Fruit fly (Drosophila melanogaster) whole organism, embryonic: Measurements from ENCODE around the gene Rpn12.

ENCODE experiments used
- CG1024 ChIP-seq: fragments of 200-800 bp; sonication (Bioruptor generic); IDR thresholded peaks from 2 replicates; pipeline ENCODE4 v1.3.6; 2022; ENCODE audit warnings: missing biosample characterization, missing genetic modification characterization
- CG10565 ChIP-seq: fragments of 200-800 bp; sonication (Bioruptor generic); optimal IDR thresholded peaks from 3 replicates; lab custom pipeline; 2016; ENCODE audit warnings: missing biosample characterization, mild to moderate bottlenecking, missing genetic modification characterization
- CG13624 ChIP-seq: fragments of 200-800 bp; sonication (Bioruptor generic); optimal IDR thresholded peaks from 2 replicates; lab custom pipeline; 2016; ENCODE audit warnings: missing biosample characterization, missing genetic modification characterization
- CG14965 ChIP-seq: fragments of 200-800 bp; sonication (Bioruptor generic); optimal IDR thresholded peaks from 2 replicates; lab custom pipeline; 2016; ENCODE audit warnings: missing biosample characterization, missing genetic modification characterization, borderline replicate concordance
- CG15073 ChIP-seq: fragments of 200-800 bp; sonication (Bioruptor generic); optimal IDR thresholded peaks from 2 replicates; lab custom pipeline; 2016; ENCODE audit warnings: missing biosample characterization, missing genetic modification characterization
- CG1603 ChIP-seq: fragments of 200-800 bp; sonication (Bioruptor generic); optimal IDR thresholded peaks from 2 replicates; lab custom pipeline; 2019; ENCODE audit warnings: missing biosample characterization, mild to moderate bottlenecking, missing genetic modification characterization, moderate library complexity
- CG17186 ChIP-seq: fragments of 200-800 bp; sonication (Bioruptor generic); optimal IDR thresholded peaks from 3 replicates; lab custom pipeline; 2017; ENCODE audit warnings: missing biosample characterization, missing genetic modification reagents, missing genetic modification characterization
- CG17359 ChIP-seq: fragments of 200-800 bp; sonication (Bioruptor generic); optimal IDR thresholded peaks from 3 replicates; lab custom pipeline; 2018; ENCODE audit warnings: missing biosample characterization, mild to moderate bottlenecking, missing genetic modification characterization, moderate library complexity
- CG2712 ChIP-seq: fragments of 200-800 bp; optimal IDR thresholded peaks from 3 replicates; lab custom pipeline; 2019; ENCODE audit warnings: missing biosample characterization, mild to moderate bottlenecking, missing genetic modification characterization, moderate library complexity
- CG3163 ChIP-seq: fragments of 200-800 bp; sonication (Bioruptor generic); optimal IDR thresholded peaks from 3 replicates; lab custom pipeline; 2016; ENCODE audit warnings: missing biosample characterization, missing genetic modification characterization
- CG33213 ChIP-seq: fragments of 200-800 bp; sonication (Bioruptor generic); optimal IDR thresholded peaks from 3 replicates; lab custom pipeline; 2016; ENCODE audit warnings: missing biosample characterization, missing genetic modification characterization
- CG33557 ChIP-seq: fragments of 200-800 bp; sonication (Bioruptor generic); optimal IDR thresholded peaks from 2 replicates; lab custom pipeline; 2019; ENCODE audit warnings: missing biosample characterization, mild to moderate bottlenecking, missing genetic modification characterization, moderate library complexity
- CG4282 ChIP-seq: fragments of 200-800 bp; sonication (Bioruptor generic); optimal IDR thresholded peaks from 2 replicates; lab custom pipeline; 2016; ENCODE audit warnings: missing biosample characterization, missing genetic modification characterization
- CG4328 ChIP-seq: fragments of 200-800 bp; sonication (Bioruptor generic); optimal IDR thresholded peaks from 3 replicates; lab custom pipeline; 2017; ENCODE audit warnings: missing biosample characterization, missing genetic modification reagents, missing genetic modification characterization
- CG7271 ChIP-seq: fragments of 200-800 bp; sonication (Bioruptor generic); optimal IDR thresholded peaks from 2 replicates; lab custom pipeline; 2018; ENCODE audit warnings: missing biosample characterization, mild to moderate bottlenecking, missing genetic modification characterization, moderate library complexity
- CG7839 ChIP-seq: fragments of 200-800 bp; sonication (Bioruptor generic); optimal IDR thresholded peaks from 3 replicates; lab custom pipeline; 2018; ENCODE audit warnings: missing biosample characterization, mild to moderate bottlenecking, missing genetic modification characterization, moderate library complexity
- CG9932 ChIP-seq: fragments of 200-800 bp; sonication (Bioruptor generic); IDR thresholded peaks from 2 replicates; pipeline ENCODE4 v1.3.6; 2022; ENCODE audit warnings: missing biosample characterization, missing genetic modification characterization
- CTCF ChIP-seq: fragments of 200-800 bp; sonication (Bioruptor generic); optimal IDR thresholded peaks from 2 replicates; lab custom pipeline; 2017; ENCODE audit warnings: missing biosample characterization, mild to moderate bottlenecking, missing genetic modification characterization, moderate library complexity
- Dip2 ChIP-seq: fragments of 200-800 bp; sonication (Bioruptor generic); IDR thresholded peaks from 2 replicates; pipeline ENCODE4 v1.3.6; 2022; ENCODE audit warnings: missing biosample characterization, missing genetic modification characterization
- Eip74EF ChIP-seq, 2 experiments: fragments of 200-800 bp in 1 of 2; fragments of >200 bp in 1 of 2; sonication (Bioruptor generic) in 1 of 2; optimal IDR thresholded peaks; 2 replicates each; lab custom pipeline; 2017 to 2019; ENCODE audit warnings: missing biosample characterization in 2 of 2, missing genetic modification characterization in 2 of 2, mild to moderate bottlenecking in 1 of 2, moderate library complexity in 1 of 2
- HLH54F ChIP-seq: fragments of 200-800 bp; sonication (Bioruptor generic); optimal IDR thresholded peaks from 3 replicates; lab custom pipeline; 2016; ENCODE audit warnings: missing biosample characterization, missing genetic modification characterization
- Hey ChIP-seq: fragments of 200-800 bp; sonication (Bioruptor generic); optimal IDR thresholded peaks from 3 replicates; lab custom pipeline; 2018; ENCODE audit warnings: missing biosample characterization, mild to moderate bottlenecking, missing genetic modification characterization
- Hr3 ChIP-seq: fragments of 200-800 bp; sonication (Bioruptor generic); optimal IDR thresholded peaks from 3 replicates; lab custom pipeline; 2016; ENCODE audit warnings: missing biosample characterization, missing genetic modification characterization
- NC2β ChIP-seq: fragments of 200-800 bp; sonication (Bioruptor generic); optimal IDR thresholded peaks from 2 replicates; lab custom pipeline; 2016; ENCODE audit warnings: missing biosample characterization, missing genetic modification characterization
- Oli ChIP-seq: fragments of 200-800 bp; sonication (Bioruptor generic); optimal IDR thresholded peaks from 2 replicates; lab custom pipeline; 2018; ENCODE audit warnings: missing biosample characterization, mild to moderate bottlenecking, missing genetic modification characterization, moderate library complexity
- Rfx ChIP-seq: fragments of 200-800 bp; sonication (Bioruptor generic); IDR thresholded peaks from 2 replicates; pipeline ENCODE4 v1.3.6; 2022; ENCODE audit warnings: missing biosample characterization, missing genetic modification characterization
- Rx ChIP-seq: fragments of 200-800 bp; sonication (Bioruptor generic); IDR thresholded peaks from 2 replicates; pipeline ENCODE4 v1.3.6; 2022; ENCODE audit warnings: missing biosample characterization, missing genetic modification characterization
- Stat92E ChIP-seq, 3 experiments: fragments of >200 bp in 2 of 3; fragments of 200-800 bp in 1 of 3; sonication (Bioruptor generic) in 1 of 3; optimal IDR thresholded peaks; 2 replicates each; lab custom pipeline; 2017 to 2019; ENCODE audit warnings: missing biosample characterization in 3 of 3, missing genetic modification characterization in 3 of 3, mild to moderate bottlenecking in 1 of 3, moderate library complexity in 1 of 3
- TFAM ChIP-seq: fragments of 200-800 bp; sonication (Bioruptor generic); optimal IDR thresholded peaks from 2 replicates; lab custom pipeline; 2017; ENCODE audit warnings: missing biosample characterization, missing genetic modification characterization, inconsistent platforms
- Xbp1 ChIP-seq: fragments of 200-800 bp; sonication (Bioruptor generic); optimal IDR thresholded peaks from 3 replicates; lab custom pipeline; 2016; ENCODE audit warnings: missing biosample characterization, mild to moderate bottlenecking, missing genetic modification characterization
- Xrp1 ChIP-seq: fragments of 200-800 bp; sonication (Bioruptor generic); IDR thresholded peaks from 2 replicates; pipeline ENCODE4 v1.3.6; 2022; ENCODE audit warnings: missing biosample characterization, missing genetic modification characterization
- abd-A ChIP-seq: fragments of 200-800 bp; sonication (Bioruptor generic); optimal IDR thresholded peaks from 3 replicates; lab custom pipeline; 2019; ENCODE audit warnings: missing biosample characterization, mild to moderate bottlenecking, missing genetic modification characterization, moderate library complexity
- ara ChIP-seq: fragments of 200-800 bp; sonication (Bioruptor generic); IDR thresholded peaks from 2 replicates; pipeline ENCODE4 v1.3.6; 2022; ENCODE audit warnings: missing biosample characterization, missing genetic modification characterization
- ash1 ChIP-seq: fragments of 200-800 bp; sonication (Bioruptor generic); optimal IDR thresholded peaks from 2 replicates; lab custom pipeline; 2018; ENCODE audit warnings: missing biosample characterization, mild to moderate bottlenecking, missing genetic modification characterization
- cato ChIP-seq: fragments of 200-800 bp; sonication (Bioruptor generic); optimal IDR thresholded peaks from 2 replicates; lab custom pipeline; 2016; ENCODE audit warnings: missing biosample characterization, missing genetic modification characterization, borderline replicate concordance
- chinmo ChIP-seq: fragments of 200-800 bp; sonication (Bioruptor generic); IDR thresholded peaks from 4 replicates; pipeline ENCODE4 v1.3.6; 2022; ENCODE audit warnings: missing biosample characterization, missing genetic modification characterization; ENCODE audit not compliant: partially characterized antibody
- da ChIP-seq: fragments of 200-800 bp; sonication (Bioruptor generic); optimal IDR thresholded peaks from 2 replicates; lab custom pipeline; 2016; ENCODE audit warnings: missing biosample characterization, missing genetic modification characterization
- dan ChIP-seq: fragments of 200-800 bp; sonication (Bioruptor generic); IDR thresholded peaks from 2 replicates; pipeline ENCODE4 v1.3.6; 2022; ENCODE audit warnings: missing biosample characterization, missing genetic modification characterization
- en ChIP-seq: fragments of 200-800 bp; sonication (Bioruptor generic); optimal IDR thresholded peaks from 2 replicates; lab custom pipeline; 2016; ENCODE audit warnings: missing biosample characterization, missing genetic modification characterization
- exex ChIP-seq: fragments of 200-800 bp; sonication (Bioruptor generic); optimal IDR thresholded peaks from 4 replicates; lab custom pipeline; 2018; ENCODE audit warnings: missing biosample characterization, mild to moderate bottlenecking, missing genetic modification characterization, moderate library complexity
- gem ChIP-seq: fragments of 200-800 bp; sonication (Bioruptor generic); optimal IDR thresholded peaks from 2 replicates; lab custom pipeline; 2019; ENCODE audit warnings: missing biosample characterization, mild to moderate bottlenecking, missing genetic modification characterization, moderate library complexity
- hkb ChIP-seq, 2 experiments: fragments of 200-800 bp in 1 of 2; fragments of >200 bp in 1 of 2; sonication (Bioruptor generic) in 1 of 2; IDR thresholded peaks in 1 of 2; optimal IDR thresholded peaks in 1 of 2; 2 replicates each; pipeline versions ENCODE4 v1.3.6 to Lab custom; 2017 to 2022; ENCODE audit warnings: missing biosample characterization in 1 of 2, missing genetic modification characterization in 1 of 2
- oc ChIP-seq: fragments of 200-800 bp; sonication (Bioruptor generic); optimal IDR thresholded peaks from 2 replicates; lab custom pipeline; 2018; ENCODE audit warnings: missing biosample characterization, mild to moderate bottlenecking, missing genetic modification characterization, moderate library complexity
- org-1 ChIP-seq: fragments of 200-800 bp; sonication (Bioruptor generic); optimal IDR thresholded peaks from 2 replicates; lab custom pipeline; 2017; ENCODE audit warnings: missing biosample characterization, missing genetic modification characterization
- psq ChIP-seq: fragments of 200-800 bp; sonication (Bioruptor generic); optimal IDR thresholded peaks from 2 replicates; lab custom pipeline; 2017; ENCODE audit warnings: missing biosample characterization, missing genetic modification characterization
- salm ChIP-seq: fragments of 200-800 bp; sonication (Bioruptor generic); optimal IDR thresholded peaks from 2 replicates; lab custom pipeline; 2018; ENCODE audit warnings: missing biosample characterization, mild to moderate bottlenecking, missing genetic modification characterization
- sens-2 ChIP-seq: fragments of 200-800 bp; sonication (Bioruptor generic); IDR thresholded peaks from 2 replicates; pipeline ENCODE4 v1.3.6; 2022; ENCODE audit warnings: missing biosample characterization, missing genetic modification characterization
- tgo ChIP-seq: fragments of 200-800 bp; sonication (Bioruptor generic); IDR thresholded peaks from 3 replicates; pipeline ENCODE4 v1.3.6; 2022; ENCODE audit warnings: missing biosample characterization, missing genetic modification characterization
- tna ChIP-seq: fragments of 200-800 bp; sonication (Bioruptor generic); IDR thresholded peaks from 2 replicates; pipeline ENCODE4 v1.3.6; 2022; ENCODE audit warnings: missing biosample characterization, missing genetic modification characterization; ENCODE audit not compliant: partially characterized antibody
- vnd ChIP-seq: fragments of 200-800 bp; sonication (Bioruptor generic); IDR thresholded peaks from 3 replicates; pipeline ENCODE4 v1.3.6; 2022; ENCODE audit warnings: missing biosample characterization, missing genetic modification characterization; ENCODE audit not compliant: partially characterized antibody

The Rpn12 gene

dm6 chr3L:16609120-16609519 is 26.3 kb downstream of the Rpn12 start, which contains the start of gene CG4098 (continued):
- TF ChIP-seq ash1 (GFP tag; lab: Kevin White, UChicago) (peak; percentile 25), CTCF (no peak), CG3163 (GFP tag; lab: Kevin White, UChicago) (no peak), CG17186 (GFP tag; lab: Kevin White, UChicago) (no peak), Rfx (peak; percentile 91), TFAM (GFP tag; lab: Kevin White, UChicago) (no peak), abd-A (tag; lab: Kevin White, UChicago) (no peak), oc (no peak), CG2712 (tag; lab: Kevin White, UChicago) (peak; percentile 37), Oli (tag; lab: Kevin White, UChicago) (peak; percentile 1), tgo (GFP tag; lab: Robert Waterston, UW) (peak; percentile 69), vnd (no peak), CG15073 (GFP tag; lab: Kevin White, UChicago) (no peak), CG7839 (tag; lab: Kevin White, UChicago) (peak; percentile 44), Rx (0 out of 2 replicates have a peak, but pooled peaks have one; percentile 32), org-1 (GFP tag; lab: Kevin White, UChicago) (no peak), exex (tag; lab: Kevin White, UChicago) (no peak), sens-2 (GFP tag; lab: Robert Waterston, UW) (no peak), CG4328 (no peak), CG4282 (GFP tag; lab: Kevin White, UChicago) (peak; percentile 33), CG13624 (GFP tag; lab: Kevin White, UChicago) (peak; percentile 59), CG9932 (peak; percentile 88), HLH54F (GFP tag; lab: Kevin White, UChicago) (peak; percentile 69), Eip74EF (GFP tag; optimal IDR thresholded peaks at IDR 0.05; lab: Kevin White, UChicago) (no peak), da (no peak), CG10565 (no peak), Stat92E (GFP tag; optimal IDR thresholded peaks at IDR 0.05; lab: Kevin White, UChicago) (no peak), gem (peak; percentile 48), chinmo (GFP tag; lab: Robert Waterston, UW) (no peak), NC2β (GFP tag; lab: Kevin White, UChicago) (peak; percentile 44), ara (GFP tag; lab: Robert Waterston, UW) (no peak; the same call in 1 of the 2 replicates), salm (tag; lab: Kevin White, UChicago) (no peak), Hey (tag; lab: Kevin White, UChicago) (no peak), psq (GFP tag; lab: Kevin White, UChicago) (no peak), en (GFP tag; lab: Kevin White, UChicago) (no peak), Dip2 (GFP tag; lab: Robert Waterston, UW) (no peak), CG1603 (tag; lab: Kevin White, UChicago) (peak; percentile 75), CG1024 (GFP tag; lab: Robert Waterston, UW) (no peak), CG33213 (GFP tag; lab: Kevin White, UChicago) (peak; percentile 28), Xrp1 (GFP tag; lab: Robert Waterston, UW) (peak; percentile 67), CG14965 (GFP tag; lab: Kevin White, UChicago) (no peak), cato (GFP tag; lab: Kevin White, UChicago) (no peak), CG7271 (tag; lab: Kevin White, UChicago) (no peak), CG33557 (GFP tag; lab: Kevin White, UChicago) (no peak), Xbp1 (GFP tag; lab: Kevin White, UChicago) (peak; percentile 80), hkb (optimal IDR thresholded peaks at IDR 0.05; lab: Kevin White, UChicago) (no peak), hkb (GFP tag; IDR thresholded peaks at IDR 0.05; lab: Robert Waterston, UW) (0 out of 2 replicates have a peak, but pooled peaks have one; percentile 34), tna (no peak), CG17359 (tag; lab: Kevin White, UChicago) (peak; percentile 53), Hr3 (peak; percentile 39), dan (GFP tag; lab: Robert Waterston, UW) (no peak)
